Worm (Caenorhabditis elegans) whole organism, late embryonic: ENCODE results near the gene C04A11.5.

Source experiments
- ama-1 ChIP-seq: fragments of 150-350 bp; optimal IDR thresholded peaks from 2 replicates; lab custom pipeline; 2014
- che-1 ChIP-seq: sonication (generic microtip); optimal IDR thresholded peaks from 2 replicates; lab custom pipeline; 2016; ENCODE audit warnings: mild to moderate bottlenecking, missing genetic modification characterization, missing compliant biosample characterization
- hlh-13 ChIP-seq: fragments of 200-800 bp; sonication (Bioruptor generic); optimal IDR thresholded peaks from 2 replicates; lab custom pipeline; 2018; ENCODE audit warnings: mild to moderate bottlenecking, missing genetic modification characterization, missing compliant biosample characterization

- TF ChIP-seq che-1 (no peak), hlh-13 (GFP tag; lab: Kevin White, UChicago) (no peak), ama-1 (lab: Kevin White, UChicago) (no peak)
These were observed 10.1 kb upstream of the C04A11.5 start for ce11 chrX:13654276-13654675.
